Worm (Caenorhabditis elegans): ENCODE results near the gene glr-7.

- TF ChIP-seq sea-1 (GFP tag; conservative IDR thresholded peaks at IDR 0.05), result no peak
- peak; percentile 6 for TF ChIP-seq B0310.2 (tag; optimal IDR thresholded peaks at IDR 0.05)
- TF ChIP-seq hnd-1 (tag; optimal IDR thresholded peaks at IDR 0.05), result no peak
- no peak for TF ChIP-seq pes-1 (GFP tag; IDR thresholded peaks at IDR 0.05)
- no peak for TF ChIP-seq flt-1 (GFP tag; IDR thresholded peaks at IDR 0.05)
- TF ChIP-seq ama-1 (optimal IDR thresholded peaks at IDR 0.05), result no peak
- TF ChIP-seq aly-1 (tag; optimal IDR thresholded peaks at IDR 0.05), result peak; percentile 15
- no peak for TF ChIP-seq tra-4 (tag; optimal IDR thresholded peaks at IDR 0.05)
Measured at ce11 chrX:2432459-2432858, 12.8 kb upstream of the glr-7 start.
